Fruit fly (Drosophila melanogaster): ENCODE measurements around the gene mkg-p.

Gene mkg-p

dm6 chr3L:8370922-8371321 lies 34.2 kb downstream of the mkg-p start (continued):
- TF ChIP-seq slbo (GFP tag; IDR thresholded peaks at IDR 0.05) = 0 out of 2 replicates have a peak, but pooled peaks have one; percentile 27
- no peak for TF ChIP-seq H15 (GFP tag; IDR thresholded peaks at IDR 0.05)
- peak; percentile 28; the same call in 1 of the 2 replicates for TF ChIP-seq Rfx (GFP tag; IDR thresholded peaks at IDR 0.05)
- TF ChIP-seq vvl (GFP tag; IDR thresholded peaks at IDR 0.05) = 0 out of 2 replicates have a peak, but pooled peaks have one; percentile 9
- no peak for TF ChIP-seq wdn (GFP tag; IDR thresholded peaks at IDR 0.05)

dm6 chr3L:8369456-8369855 lies 35.6 kb downstream of the mkg-p start:
- TF ChIP-seq CG6654 (GFP tag; optimal IDR thresholded peaks at IDR 0.05) (peak; percentile 88), CG2678 (tag; optimal IDR thresholded peaks at IDR 0.05) (no peak)

- TF ChIP-seq CG3726 (GFP tag; IDR thresholded peaks at IDR 0.05) (no peak), Fer2 (tag; optimal IDR thresholded peaks at IDR 0.05) (no peak), corto (GFP tag; optimal IDR thresholded peaks at IDR 0.05) (peak; percentile 29), lbe (GFP tag; optimal IDR thresholded peaks at IDR 0.05) (peak; percentile 42), Hr3 (GFP tag; optimal IDR thresholded peaks at IDR 0.05) (no peak), Ets65A (GFP tag) (peak; percentile 33)
Observed at dm6 chr3L:8368694-8369344, 36.3 kb downstream of the mkg-p start.

- no peak for TF ChIP-seq CG10274 (GFP tag; optimal IDR thresholded peaks at IDR 0.05)
- TF ChIP-seq btn (GFP tag; optimal IDR thresholded peaks at IDR 0.05) = no peak
- TF ChIP-seq kni (GFP tag; optimal IDR thresholded peaks at IDR 0.05) = no peak
- no peak for TF ChIP-seq unc-4 (GFP tag; IDR thresholded peaks at IDR 0.05; ENCODE audit: partially characterized antibody)
- peak; percentile 97 for TF ChIP-seq pros (GFP tag; optimal IDR thresholded peaks at IDR 0.05)
- no peak for TF ChIP-seq ssp (GFP tag; IDR thresholded peaks at IDR 0.05)
- peak; percentile 39 for TF ChIP-seq CG12769 (tag; optimal IDR thresholded peaks at IDR 0.05)
- no peak for TF ChIP-seq cas (GFP tag; IDR thresholded peaks at IDR 0.05)
- TF ChIP-seq crp (GFP tag; optimal IDR thresholded peaks at IDR 0.05) = no peak
- TF ChIP-seq sens (GFP tag) = no peak
- TF ChIP-seq sr (GFP tag; IDR thresholded peaks at IDR 0.05) = 0 out of 3 replicates have a peak, but pooled peaks have one; percentile 37
- peak; percentile 78 for TF ChIP-seq oc (tag; optimal IDR thresholded peaks at IDR 0.05)
- no peak for TF ChIP-seq HmgD (GFP tag; optimal IDR thresholded peaks at IDR 0.05)
- TF ChIP-seq CG14860 (GFP tag; IDR thresholded peaks at IDR 0.05; ENCODE audit: partially characterized antibody) = no peak
- TF ChIP-seq vvl (GFP tag; IDR thresholded peaks at IDR 0.05) = peak; percentile 76
- no peak for TF ChIP-seq Rx (GFP tag; IDR thresholded peaks at IDR 0.05)
- TF ChIP-seq dysf (GFP tag; IDR thresholded peaks at IDR 0.05) = no peak
- TF ChIP-seq CG2199 (GFP tag; IDR thresholded peaks at IDR 0.05) = no peak
- no peak for TF ChIP-seq twi (tag; optimal IDR thresholded peaks at IDR 0.05)
- TF ChIP-seq tin (GFP tag; optimal IDR thresholded peaks at IDR 0.05) = no peak
- no peak for TF ChIP-seq slou (GFP tag; optimal IDR thresholded peaks at IDR 0.05)
- no peak for TF ChIP-seq CG9727 (GFP tag; optimal IDR thresholded peaks at IDR 0.05)
- TF ChIP-seq Dref (GFP tag; IDR thresholded peaks at IDR 0.05) = no peak
- TF ChIP-seq bcd (GFP tag; optimal IDR thresholded peaks at IDR 0.05) = no peak
- no peak for TF ChIP-seq Dip3 (GFP tag; optimal IDR thresholded peaks at IDR 0.05)
- no peak for TF ChIP-seq CG7372 (GFP tag; IDR thresholded peaks at IDR 0.05)
- no peak for TF ChIP-seq CG4404 (GFP tag; IDR thresholded peaks at IDR 0.05)
- peak; percentile 55 for TF ChIP-seq abd-A (tag; optimal IDR thresholded peaks at IDR 0.05)
- no peak for TF ChIP-seq h (optimal IDR thresholded peaks at IDR 0.05)
- no peak for TF ChIP-seq CG42726 (GFP tag; IDR thresholded peaks at IDR 0.05; ENCODE audit: partially characterized antibody)
- TF ChIP-seq pzg (GFP tag; optimal IDR thresholded peaks at IDR 0.05) = no peak
- TF ChIP-seq CG6765 (GFP tag; optimal IDR thresholded peaks at IDR 0.05) = no peak
- no peak for TF ChIP-seq vnd (GFP tag; IDR thresholded peaks at IDR 0.05; ENCODE audit: partially characterized antibody)
- TF ChIP-seq zf30C (GFP tag; optimal IDR thresholded peaks at IDR 0.05) = no peak
Observed at dm6 chr3L:8363266-8363665, 41.8 kb downstream of the mkg-p start.

Measured in whole organism, embryonic.